Fruit fly (Drosophila melanogaster) whole organism, embryonic: ENCODE results near the gene CG14631.

ENCODE experiments used
- CG10431 ChIP-seq: fragments of 200-800 bp; sonication (Bioruptor generic); optimal IDR thresholded peaks from 3 replicates; lab custom pipeline; 2018; ENCODE audit warnings: missing biosample characterization, mild to moderate bottlenecking, missing genetic modification characterization
- CG10959 ChIP-seq: fragments of 200-800 bp; sonication (Bioruptor generic); IDR thresholded peaks from 2 replicates; pipeline ENCODE4 v1.3.6; 2022; ENCODE audit warnings: missing biosample characterization, missing genetic modification characterization
- CG12219 ChIP-seq: fragments of 200-800 bp; sonication (Bioruptor generic); optimal IDR thresholded peaks from 3 replicates; lab custom pipeline; 2018; ENCODE audit warnings: missing biosample characterization, mild to moderate bottlenecking, missing genetic modification characterization
- CG12659 ChIP-seq: fragments of 200-800 bp; sonication (Bioruptor generic); optimal IDR thresholded peaks from 3 replicates; lab custom pipeline; 2017; ENCODE audit warnings: mild to moderate bottlenecking, missing biosample characterization, missing genetic modification reagents, missing genetic modification characterization
- CG13296 ChIP-seq: fragments of 200-800 bp; sonication (Bioruptor generic); optimal IDR thresholded peaks from 3 replicates; lab custom pipeline; 2018; ENCODE audit warnings: missing biosample characterization, mild to moderate bottlenecking, missing genetic modification characterization
- CG14710 ChIP-seq: fragments of 200-800 bp; sonication (Bioruptor generic); optimal IDR thresholded peaks from 3 replicates; lab custom pipeline; 2019; ENCODE audit warnings: missing biosample characterization, mild to moderate bottlenecking, missing genetic modification characterization, moderate library complexity
- CG16813 ChIP-seq: fragments of 200-800 bp; sonication (Bioruptor generic); IDR thresholded peaks from 3 replicates; pipeline ENCODE4 v1.3.6; 2022; ENCODE audit warnings: missing biosample characterization, missing genetic modification characterization; ENCODE audit not compliant: partially characterized antibody
- CG17361 ChIP-seq: fragments of 200-800 bp; sonication (Bioruptor generic); IDR thresholded peaks from 3 replicates; pipeline ENCODE4 v1.3.6; 2022; ENCODE audit warnings: missing biosample characterization, missing genetic modification characterization
- CG17912 ChIP-seq: fragments of 200-800 bp; sonication (Bioruptor generic); optimal IDR thresholded peaks from 2 replicates; lab custom pipeline; 2018; ENCODE audit warnings: missing biosample characterization, mild to moderate bottlenecking, missing genetic modification characterization
- CG2712 ChIP-seq: fragments of 200-800 bp; optimal IDR thresholded peaks from 3 replicates; lab custom pipeline; 2019; ENCODE audit warnings: missing biosample characterization, mild to moderate bottlenecking, missing genetic modification characterization, moderate library complexity
- CG3065 ChIP-seq: fragments of 200-800 bp; sonication (Bioruptor generic); optimal IDR thresholded peaks from 2 replicates; lab custom pipeline; 2016; ENCODE audit warnings: missing biosample characterization, missing genetic modification characterization
- CG6254 ChIP-seq: fragments of 200-800 bp; sonication (Bioruptor generic); optimal IDR thresholded peaks from 3 replicates; lab custom pipeline; 2017; ENCODE audit warnings: mild to moderate bottlenecking, missing biosample characterization, missing genetic modification reagents, missing genetic modification characterization
- CG6854 ChIP-seq: fragments of 200-800 bp; sonication (Bioruptor generic); optimal IDR thresholded peaks from 3 replicates; lab custom pipeline; 2017; ENCODE audit warnings: missing biosample characterization, mild to moderate bottlenecking, missing genetic modification characterization
- CG7556 ChIP-seq: fragments of 200-800 bp; sonication (Bioruptor generic); optimal IDR thresholded peaks from 2 replicates; lab custom pipeline; 2017; ENCODE audit warnings: missing biosample characterization, mild to moderate bottlenecking, missing genetic modification characterization
- CTCF ChIP-seq: fragments of 200-800 bp; sonication (Bioruptor generic); optimal IDR thresholded peaks from 2 replicates; lab custom pipeline; 2017; ENCODE audit warnings: missing biosample characterization, mild to moderate bottlenecking, missing genetic modification characterization, moderate library complexity
- CoRest ChIP-seq: fragments of 200-800 bp; sonication (Bioruptor generic); optimal IDR thresholded peaks from 3 replicates; lab custom pipeline; 2018; ENCODE audit warnings: missing biosample characterization, mild to moderate bottlenecking, missing genetic modification characterization, moderate library complexity
- Dbx ChIP-seq: fragments of 200-800 bp; sonication (Bioruptor generic); IDR thresholded peaks from 3 replicates; pipeline ENCODE4 v1.3.6; 2022; ENCODE audit warnings: missing biosample characterization, missing genetic modification characterization
- Doc3 ChIP-seq: fragments of 200-800 bp; sonication (Bioruptor generic); IDR thresholded peaks from 3 replicates; pipeline ENCODE4 v1.3.6; 2022; ENCODE audit warnings: missing biosample characterization, missing genetic modification characterization; ENCODE audit not compliant: partially characterized antibody
- E2f1 ChIP-seq: fragments of 200-800 bp; sonication (Bioruptor generic); IDR thresholded peaks from 2 replicates; pipeline ENCODE4 v1.3.6; 2022; ENCODE audit warnings: missing biosample characterization, missing genetic modification characterization
- ERR ChIP-seq: fragments of 200-800 bp; sonication (Bioruptor generic); optimal IDR thresholded peaks from 2 replicates; lab custom pipeline; 2016; ENCODE audit warnings: missing biosample characterization, missing genetic modification characterization
- Eip74EF ChIP-seq, 2 experiments: fragments of 200-800 bp in 1 of 2; fragments of >200 bp in 1 of 2; sonication (Bioruptor generic) in 1 of 2; optimal IDR thresholded peaks; 2 replicates each; lab custom pipeline; 2017 to 2019; ENCODE audit warnings: missing biosample characterization in 2 of 2, missing genetic modification characterization in 2 of 2, mild to moderate bottlenecking in 1 of 2, moderate library complexity in 1 of 2
- Ets97D ChIP-seq: fragments of 200-800 bp; sonication (Bioruptor generic); optimal IDR thresholded peaks from 3 replicates; lab custom pipeline; 2016; ENCODE audit warnings: missing biosample characterization, missing genetic modification characterization
- Hsf ChIP-seq: fragments of 200-800 bp; sonication (Bioruptor generic); optimal IDR thresholded peaks from 3 replicates; lab custom pipeline; 2016; ENCODE audit warnings: missing biosample characterization, missing genetic modification characterization
- Max ChIP-seq: fragments of 200-800 bp; sonication (Bioruptor generic); optimal IDR thresholded peaks from 2 replicates; lab custom pipeline; 2016; ENCODE audit warnings: missing biosample characterization, mild to moderate bottlenecking, missing genetic modification characterization
- Med ChIP-seq: fragments of 200-800 bp; sonication (Bioruptor generic); peaks from one replicate; lab custom pipeline; 2016; ENCODE audit warnings: missing biosample characterization, missing genetic modification characterization, mild to moderate bottlenecking, inconsistent platforms, moderate library complexity
- Rfx ChIP-seq: fragments of 200-800 bp; sonication (Bioruptor generic); IDR thresholded peaks from 2 replicates; pipeline ENCODE4 v1.3.6; 2022; ENCODE audit warnings: missing biosample characterization, missing genetic modification characterization
- Side ChIP-seq: fragments of 200-800 bp; sonication (Bioruptor generic); optimal IDR thresholded peaks from 2 replicates; lab custom pipeline; 2016; ENCODE audit warnings: missing biosample characterization, missing genetic modification characterization
- Sin3A ChIP-seq: fragments of >200 bp; optimal IDR thresholded peaks from 2 replicates; lab custom pipeline; 2018
- abd-A ChIP-seq: fragments of 200-800 bp; sonication (Bioruptor generic); optimal IDR thresholded peaks from 3 replicates; lab custom pipeline; 2019; ENCODE audit warnings: missing biosample characterization, mild to moderate bottlenecking, missing genetic modification characterization, moderate library complexity
- bcd ChIP-seq: fragments of 200-800 bp; sonication (Bioruptor generic); optimal IDR thresholded peaks from 2 replicates; lab custom pipeline; 2017; ENCODE audit warnings: missing biosample characterization, mild to moderate bottlenecking, missing genetic modification characterization
- chm ChIP-seq: fragments of 200-800 bp; sonication (Bioruptor generic); IDR thresholded peaks from 2 replicates; pipeline ENCODE4 v1.3.6; 2022; ENCODE audit warnings: missing biosample characterization, missing genetic modification characterization
- disco-r ChIP-seq: fragments of 200-800 bp; sonication (Bioruptor generic); optimal IDR thresholded peaks from 2 replicates; lab custom pipeline; 2016; ENCODE audit warnings: missing biosample characterization, missing genetic modification characterization
- dm ChIP-seq: fragments of 200-800 bp; sonication (Bioruptor generic); optimal IDR thresholded peaks from 3 replicates; lab custom pipeline; 2016; ENCODE audit warnings: missing biosample characterization, missing genetic modification characterization
- esg ChIP-seq: fragments of 200-800 bp; sonication (Bioruptor generic); conservative IDR thresholded peaks from 2 replicates; pipeline ENCODE4 v1.3.6; 2022; ENCODE audit warnings: missing biosample characterization, missing genetic modification characterization
- exex ChIP-seq: fragments of 200-800 bp; sonication (Bioruptor generic); optimal IDR thresholded peaks from 4 replicates; lab custom pipeline; 2018; ENCODE audit warnings: missing biosample characterization, mild to moderate bottlenecking, missing genetic modification characterization, moderate library complexity
- hb ChIP-seq: fragments of 200-800 bp; sonication (Bioruptor generic); IDR thresholded peaks from 3 replicates; pipeline ENCODE4 v1.3.6; 2022; ENCODE audit warnings: missing biosample characterization, missing genetic modification characterization; ENCODE audit not compliant: partially characterized antibody
- hbn ChIP-seq: fragments of 200-800 bp; sonication (Bioruptor generic); IDR thresholded peaks from 2 replicates; pipeline ENCODE4 v1.3.6; 2022; ENCODE audit warnings: missing biosample characterization, missing genetic modification characterization; ENCODE audit not compliant: partially characterized antibody
- hth ChIP-seq: fragments of >200 bp; optimal IDR thresholded peaks from 2 replicates; lab custom pipeline; 2017; ENCODE audit warnings: inconsistent platforms
- jigr1 ChIP-seq: fragments of 200-800 bp; sonication (Bioruptor generic); IDR thresholded peaks from 3 replicates; pipeline ENCODE4 v1.3.6; 2022; ENCODE audit warnings: missing biosample characterization, missing genetic modification characterization
- klu ChIP-seq: fragments of 200-800 bp; sonication (Bioruptor generic); IDR thresholded peaks from 2 replicates; pipeline ENCODE4 v1.3.6; 2022; ENCODE audit warnings: missing biosample characterization, missing genetic modification characterization
- kni ChIP-seq: fragments of 200-800 bp; sonication (Bioruptor generic); optimal IDR thresholded peaks from 3 replicates; lab custom pipeline; 2017; ENCODE audit warnings: mild to moderate bottlenecking, missing biosample characterization, missing genetic modification reagents, missing genetic modification characterization
- knrl ChIP-seq: fragments of 200-800 bp; sonication (Bioruptor generic); IDR thresholded peaks from 3 replicates; pipeline ENCODE4 v1.3.6; 2022; ENCODE audit warnings: missing biosample characterization, missing genetic modification characterization; ENCODE audit not compliant: partially characterized antibody
- lbe ChIP-seq: fragments of 200-800 bp; sonication (Bioruptor generic); optimal IDR thresholded peaks from 2 replicates; lab custom pipeline; 2016; ENCODE audit warnings: missing biosample characterization, mild to moderate bottlenecking, missing genetic modification characterization
- odd ChIP-seq: fragments of 200-800 bp; sonication (Bioruptor generic); optimal IDR thresholded peaks from 2 replicates; lab custom pipeline; 2017; ENCODE audit warnings: missing biosample characterization, mild to moderate bottlenecking, missing genetic modification characterization
- pb ChIP-seq: fragments of 200-800 bp; sonication (Bioruptor generic); optimal IDR thresholded peaks from 3 replicates; lab custom pipeline; 2016; ENCODE audit warnings: missing biosample characterization, missing genetic modification characterization
- pzg ChIP-seq: fragments of 200-800 bp; sonication (Bioruptor generic); optimal IDR thresholded peaks from 3 replicates; lab custom pipeline; 2018; ENCODE audit warnings: missing biosample characterization, mild to moderate bottlenecking, missing genetic modification characterization, moderate library complexity
- sim ChIP-seq: fragments of 200-800 bp; sonication (Bioruptor generic); IDR thresholded peaks from 2 replicates; pipeline ENCODE4 v1.3.6; 2022; ENCODE audit warnings: missing biosample characterization, missing genetic modification characterization
- slou ChIP-seq: fragments of 200-800 bp; sonication (Bioruptor generic); optimal IDR thresholded peaks from 3 replicates; lab custom pipeline; 2016; ENCODE audit warnings: missing biosample characterization, missing genetic modification characterization
- sr ChIP-seq: fragments of 200-800 bp; sonication (Bioruptor generic); IDR thresholded peaks from 3 replicates; pipeline ENCODE4 v1.3.6; 2022; ENCODE audit warnings: missing biosample characterization, missing genetic modification characterization
- trem ChIP-seq: fragments of 200-800 bp; optimal IDR thresholded peaks from 3 replicates; lab custom pipeline; 2019; ENCODE audit warnings: missing biosample characterization, mild to moderate bottlenecking, missing genetic modification characterization, moderate library complexity
- unc-4 ChIP-seq: fragments of 200-800 bp; sonication (Bioruptor generic); IDR thresholded peaks from 2 replicates; pipeline ENCODE4 v1.3.6; 2022; ENCODE audit warnings: missing biosample characterization, missing genetic modification characterization; ENCODE audit not compliant: partially characterized antibody
- wor ChIP-seq: fragments of 200-800 bp; sonication (Bioruptor generic); IDR thresholded peaks from 2 replicates; pipeline ENCODE4 v1.3.6; 2022; ENCODE audit warnings: missing biosample characterization, missing genetic modification characterization

The CG14631 gene

DNA sequence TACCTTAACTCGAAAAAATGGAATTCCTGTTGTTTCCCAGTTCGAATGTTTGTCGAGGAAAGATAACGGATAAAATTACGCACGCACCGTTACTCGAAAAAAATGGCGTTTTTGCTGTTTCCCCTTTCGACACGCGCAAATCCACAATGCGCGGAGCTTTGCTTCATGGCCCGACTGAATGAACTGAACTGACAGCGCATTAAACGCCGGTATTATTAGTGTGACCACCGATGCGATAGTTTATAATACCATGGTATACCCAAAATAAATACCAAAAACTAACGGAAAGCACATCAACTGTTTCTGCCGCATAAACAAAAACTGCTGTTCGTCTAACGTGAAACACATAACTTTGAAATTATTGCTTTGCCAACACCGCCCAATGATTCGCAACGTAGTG is 14.7 kb downstream of the CG14631 start, which contains the start of the genes CG32814, CG11638 and CG3021 (continued):
- no peak for TF ChIP-seq esg
- TF ChIP-seq wor = no peak
- TF ChIP-seq knrl (GFP tag; lab: Robert Waterston, UW) = 0 out of 3 replicates have a peak, but pooled peaks have one; percentile 30
- peak; percentile 5 for TF ChIP-seq CG13296
- peak; percentile 23 for TF ChIP-seq CG17912
- TF ChIP-seq CG12659 (GFP tag; lab: Kevin White, UChicago) = peak; percentile 73
- TF ChIP-seq chm (GFP tag; lab: Robert Waterston, UW) = peak; percentile 46; the same call in 1 of the 2 replicates
- TF ChIP-seq Side (GFP tag; lab: Kevin White, UChicago) = no peak
- peak; percentile 23 for TF ChIP-seq kni (GFP tag; lab: Kevin White, UChicago)
- TF ChIP-seq CG10431 (GFP tag; lab: Kevin White, UChicago) = peak; percentile 45
- TF ChIP-seq Doc3 = 0 out of 3 replicates have a peak, but pooled peaks have one; percentile 23
- no peak for TF ChIP-seq CG3065 (GFP tag; lab: Kevin White, UChicago)
- no peak for TF ChIP-seq Eip74EF (GFP tag; optimal IDR thresholded peaks at IDR 0.05; lab: Kevin White, UChicago)
- no peak for TF ChIP-seq sr
- peak; percentile 22 for TF ChIP-seq CG6854 (GFP tag; lab: Kevin White, UChicago)
- TF ChIP-seq CG12219 (GFP tag; lab: Kevin White, UChicago) = peak; percentile 9
- no peak for TF ChIP-seq exex (tag; lab: Kevin White, UChicago)
- no peak for TF ChIP-seq odd (GFP tag; lab: Kevin White, UChicago)
- TF ChIP-seq bcd = peak; percentile 8
- no peak for TF ChIP-seq disco-r (GFP tag; lab: Kevin White, UChicago)
- TF ChIP-seq slou (GFP tag; lab: Kevin White, UChicago) = no peak
- TF ChIP-seq jigr1 (GFP tag; lab: Robert Waterston, UW) = no peak
- no peak for TF ChIP-seq Dbx (GFP tag; lab: Robert Waterston, UW)
- no peak for TF ChIP-seq lbe (GFP tag; lab: Kevin White, UChicago)
- peak; percentile 28 for TF ChIP-seq CG14710
- peak; percentile 31 for TF ChIP-seq trem (tag; lab: Kevin White, UChicago)
- no peak for TF ChIP-seq klu (GFP tag; lab: Robert Waterston, UW)

- peak; percentile 69 for TF ChIP-seq dm (GFP tag; lab: Kevin White, UChicago)
- TF ChIP-seq Max (GFP tag; lab: Kevin White, UChicago) = peak; percentile 55
- TF ChIP-seq CG2712 = peak; percentile 8
- peak; percentile 72 for TF ChIP-seq E2f1 (GFP tag; lab: Robert Waterston, UW)
- no peak for TF ChIP-seq abd-A (tag; lab: Kevin White, UChicago)
- no peak for TF ChIP-seq CG7556 (GFP tag; lab: Kevin White, UChicago)
- no peak for TF ChIP-seq pb (GFP tag; lab: Kevin White, UChicago)
- peak; percentile 73 for TF ChIP-seq Sin3A (lab: Kevin White, UChicago)
- TF ChIP-seq CG10959 (GFP tag; lab: Robert Waterston, UW) = no peak
- TF ChIP-seq hth (lab: Kevin White, UChicago) = no peak
- TF ChIP-seq Ets97D (GFP tag; lab: Kevin White, UChicago) = peak; percentile 43
- no peak for TF ChIP-seq Hsf
- TF ChIP-seq ERR (GFP tag; lab: Kevin White, UChicago) = no peak
- TF ChIP-seq knrl (GFP tag; lab: Robert Waterston, UW) = peak; percentile 47; the same call in 1 of the 3 replicates
- TF ChIP-seq hb (GFP tag; lab: Robert Waterston, UW) = no peak
- peak; percentile 17; the same call in 1 of the 2 replicates for TF ChIP-seq Rfx (GFP tag; lab: Robert Waterston, UW)
- TF ChIP-seq CTCF (GFP tag; lab: Kevin White, UChicago) = peak; percentile 21
- TF ChIP-seq pzg = peak; percentile 69
- peak; percentile 79 for TF ChIP-seq Med (GFP tag; lab: Kevin White, UChicago)
- TF ChIP-seq CG17361 (GFP tag; lab: Robert Waterston, UW) = no peak
- TF ChIP-seq Side (GFP tag; lab: Kevin White, UChicago) = peak; percentile 18
- TF ChIP-seq CG16813 (GFP tag; lab: Robert Waterston, UW) = 0 out of 3 replicates have a peak, but pooled peaks have one; percentile 38
- TF ChIP-seq hbn (GFP tag; lab: Robert Waterston, UW) = peak; percentile 42
- TF ChIP-seq CoRest (tag; lab: Kevin White, UChicago) = peak; percentile 14
- TF ChIP-seq sim (GFP tag; lab: Robert Waterston, UW) = no peak
- TF ChIP-seq CG6254 (GFP tag; lab: Kevin White, UChicago) = no peak
- TF ChIP-seq unc-4 (GFP tag; lab: Robert Waterston, UW) = 0 out of 2 replicates have a peak, but pooled peaks have one; percentile 36
These were observed 18.6 kb downstream of the CG14631 start, which contains the start of the genes Cdc45 and Rpp21 for dm6 chrX:1030478-1030877. Gene Cdc45 (minus strand): TSS chrX:1030556. Gene Rpp21 (plus strand): TSS chrX:1030758.
